Fruit fly (Drosophila melanogaster) whole organism, prepupa: Measurements from ENCODE around the gene CG10681.

Experiments
- CG9139 ChIP-seq: fragments of 200-800 bp; sonication (Bioruptor generic); optimal IDR thresholded peaks from 3 replicates; lab custom pipeline; 2017; ENCODE audit warnings: missing biosample characterization, mild to moderate bottlenecking, missing genetic modification characterization
- Eip93F ChIP-seq: fragments of 200-800 bp; sonication (Bioruptor generic); optimal IDR thresholded peaks from 2 replicates; lab custom pipeline; 2016; ENCODE audit warnings: missing biosample characterization, mild to moderate bottlenecking, missing genetic modification characterization
- Hr39 ChIP-seq: fragments of 200-800 bp; sonication (Bioruptor generic); optimal IDR thresholded peaks from 2 replicates; lab custom pipeline; 2016; ENCODE audit warnings: missing biosample characterization, missing genetic modification characterization
- Sox102F ChIP-seq: fragments of 200-800 bp; sonication (Bioruptor generic); optimal IDR thresholded peaks from 2 replicates; lab custom pipeline; 2016; ENCODE audit warnings: missing biosample characterization, mild to moderate bottlenecking, missing genetic modification characterization
- Sox14 ChIP-seq: fragments of 200-800 bp; sonication (Bioruptor generic); optimal IDR thresholded peaks from 3 replicates; lab custom pipeline; 2016; ENCODE audit warnings: missing biosample characterization, missing genetic modification characterization
- topi ChIP-seq: fragments of 200-800 bp; sonication (Bioruptor generic); optimal IDR thresholded peaks from 3 replicates; lab custom pipeline; 2016; ENCODE audit warnings: missing biosample characterization, missing genetic modification characterization

dm6 chr3L:12549471-12549870 is 48.2 kb downstream of the CG10681 start:
- TF ChIP-seq Eip93F = no peak
- no peak for TF ChIP-seq CG9139 (GFP tag; lab: Kevin White, UChicago)
- no peak for TF ChIP-seq Sox102F (GFP tag; lab: Kevin White, UChicago)
- TF ChIP-seq topi (GFP tag; lab: Kevin White, UChicago) = no peak
- TF ChIP-seq Sox14 (GFP tag; lab: Kevin White, UChicago) = no peak
- TF ChIP-seq Hr39 (GFP tag; lab: Kevin White, UChicago) = no peak
